Worm (Caenorhabditis elegans) whole organism, L4/young adult: ENCODE data around the gene ccm-2.

ENCODE experiments used
- W03F9.2 ChIP-seq: fragments of 150-350 bp; optimal IDR thresholded peaks from 2 replicates; lab custom pipeline; 2014; ENCODE audit warnings: missing biosample characterization, missing genetic modification characterization
- dao-5 ChIP-seq: sonication (generic microtip); optimal IDR thresholded peaks from 2 replicates; lab custom pipeline; 2016; ENCODE audit warnings: missing genotype, missing genetic modification characterization, moderate library complexity, missing compliant biosample characterization
- him-1 ChIP-seq: sonication (generic microtip); optimal IDR thresholded peaks from 2 replicates; lab custom pipeline; 2016; ENCODE audit warnings: missing genotype, missing genetic modification reagents, missing genetic modification characterization, missing compliant biosample characterization

- TF ChIP-seq dao-5 (tag; lab: Kevin White, UChicago) (no peak), W03F9.2 (tag; lab: Kevin White, UChicago) (no peak), him-1 (tag; lab: Kevin White, UChicago) (no peak)
Observed at ce11 chrIV:1860965-1861364, 26.5 kb downstream of the ccm-2 start.
